Worm (Caenorhabditis elegans) whole organism, L3 larva: ENCODE results near the gene zipt-16.

ENCODE experiments used
- R02D3.7 ChIP-seq: fragments of 150-350 bp; optimal IDR thresholded peaks from 2 replicates; lab custom pipeline; 2014; ENCODE audit warnings: missing biosample characterization, missing genetic modification characterization
- ceh-28 ChIP-seq: fragments of 150-350 bp; optimal IDR thresholded peaks from 2 replicates; lab custom pipeline; 2014; ENCODE audit warnings: missing biosample characterization, missing genetic modification reagents, missing genetic modification characterization
- nhr-237 ChIP-seq: fragments of 150-350 bp; optimal IDR thresholded peaks from 2 replicates; lab custom pipeline; 2014; ENCODE audit warnings: missing biosample characterization, missing genetic modification characterization
- pha-4 ChIP-seq: fragments of 150-350 bp; optimal IDR thresholded peaks from 2 replicates; lab custom pipeline; 2014; ENCODE audit warnings: missing biosample characterization, missing genetic modification reagents, missing genetic modification characterization
- skn-1 ChIP-seq: fragments of 150-350 bp; optimal IDR thresholded peaks from 2 replicates; lab custom pipeline; 2014; ENCODE audit warnings: missing biosample characterization, missing genetic modification characterization
- tbx-2 ChIP-seq: sonication (generic microtip); optimal IDR thresholded peaks from 2 replicates; lab custom pipeline; 2016; ENCODE audit warnings: mild to moderate bottlenecking, missing genetic modification characterization, missing compliant biosample characterization
- ztf-4 ChIP-seq: fragments of 150-350 bp; optimal IDR thresholded peaks from 2 replicates; lab custom pipeline; 2014; ENCODE audit warnings: missing biosample characterization, missing genetic modification characterization

DNA sequence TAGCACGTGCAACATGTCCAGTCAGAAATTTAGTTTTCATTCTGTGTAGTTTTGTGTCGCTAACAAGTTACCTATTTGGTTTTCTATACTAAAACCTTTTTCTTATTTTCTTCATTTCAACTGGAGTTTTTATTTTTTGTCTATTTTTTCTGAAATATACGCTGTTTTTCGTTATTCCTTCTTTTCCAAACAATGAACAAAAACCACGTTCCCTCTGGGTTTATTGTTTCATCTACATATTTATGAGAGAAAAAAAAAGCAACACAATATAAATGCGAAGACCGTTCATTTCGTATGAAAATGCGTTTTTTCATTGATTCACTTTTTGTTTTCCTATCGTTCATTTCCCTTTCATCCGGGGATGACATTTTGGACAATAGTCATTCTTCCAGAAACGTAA is 16.6 kb downstream of the zipt-16 start, which contains the start of gene T11F9.22:
- no peak for TF ChIP-seq ztf-4
- no peak for TF ChIP-seq skn-1 (tag; lab: Kevin White, UChicago)
- no peak for TF ChIP-seq ceh-28 (tag; lab: Kevin White, UChicago)
- no peak for TF ChIP-seq nhr-237 (tag; lab: Kevin White, UChicago)
- no peak for TF ChIP-seq tbx-2
- TF ChIP-seq pha-4 (tag; lab: Kevin White, UChicago) = no peak
- TF ChIP-seq R02D3.7 (tag; lab: Kevin White, UChicago) = no peak
